Worm (Caenorhabditis elegans): ENCODE measurements around the gene K07H8.7.

- TF ChIP-seq unc-62 (GFP tag; optimal IDR thresholded peaks at IDR 0.05) (no peak), F49E8.2 (tag; optimal IDR thresholded peaks at IDR 0.05; ENCODE audit: insufficient read depth) (no peak), ztf-6 (GFP tag; IDR thresholded peaks at IDR 0.05) (no peak), F57C9.4 (tag; optimal IDR thresholded peaks at IDR 0.05) (no peak), pha-4 (tag; optimal IDR thresholded peaks at IDR 0.05) (no peak), snpc-4 (GFP tag; optimal IDR thresholded peaks at IDR 0.05) (no peak), snpc-4 (tag; optimal IDR thresholded peaks at IDR 0.05) (no peak)
Measured at ce11 chrIV:8247341-8247740, 12.5 kb downstream of the K07H8.7 start.

Measured in whole organism, young adult.